Worm (Caenorhabditis elegans) whole organism, L4 larva: ENCODE results near the gene hpo-12.

Experiments used
- aly-2 ChIP-seq: sonication (generic microtip); optimal IDR thresholded peaks from 2 replicates; lab custom pipeline; 2018; ENCODE audit warnings: missing biosample characterization, missing genetic modification characterization
- egl-27 ChIP-seq: sonication (generic microtip); optimal IDR thresholded peaks from 3 replicates; lab custom pipeline; 2017; ENCODE audit warnings: missing biosample characterization, missing genetic modification reagents, missing genetic modification characterization
- nhr-25 ChIP-seq: sonication (generic microtip); optimal IDR thresholded peaks from 2 replicates; lab custom pipeline; 2017; ENCODE audit warnings: missing genetic modification characterization, mild to moderate bottlenecking, missing compliant biosample characterization, antibody characterized with exemption, moderate library complexity, borderline replicate concordance; ENCODE audit not compliant: insufficient read depth
- skn-1 ChIP-seq: fragments of 150-350 bp; optimal IDR thresholded peaks from 2 replicates; lab custom pipeline; 2014; ENCODE audit warnings: missing biosample characterization, missing genetic modification characterization
- snpc-4 ChIP-seq: fragments of 150-350 bp; optimal IDR thresholded peaks from 2 replicates; lab custom pipeline; 2014; ENCODE audit warnings: missing biosample characterization, missing genetic modification characterization
- unc-39 ChIP-seq: sonication (generic microtip); optimal IDR thresholded peaks from 2 replicates; lab custom pipeline; 2017; ENCODE audit warnings: missing biosample characterization, missing genetic modification characterization
- zag-1 ChIP-seq: fragments of 150-350 bp; optimal IDR thresholded peaks from 2 replicates; lab custom pipeline; 2014; ENCODE audit warnings: missing biosample characterization, missing genetic modification characterization
- zip-11 ChIP-seq: fragments of 200-800 bp; sonication (Bioruptor generic); IDR thresholded peaks from 2 replicates; pipeline ENCODE4 v1.3.6; 2022; ENCODE audit warnings: missing genetic modification characterization, missing compliant biosample characterization

DNA sequence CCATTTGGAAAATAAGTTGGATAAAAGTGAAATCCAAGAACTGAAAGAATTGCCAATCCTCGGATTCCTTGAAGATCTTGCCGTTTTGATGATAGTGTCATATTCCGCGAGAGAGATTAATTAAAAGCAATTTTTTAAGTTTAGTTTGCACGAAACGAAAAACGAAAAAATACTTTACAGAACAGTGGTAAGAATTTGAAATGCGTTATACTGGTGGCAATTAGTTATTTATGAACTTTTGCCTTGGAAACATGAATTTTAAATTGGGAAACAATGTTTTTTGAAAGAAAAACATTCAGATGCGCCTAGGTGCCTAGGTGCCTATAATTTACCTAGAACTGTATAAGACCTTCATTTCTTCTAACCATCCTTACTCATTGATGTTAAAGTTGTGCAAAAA lies 24.7 kb downstream of the hpo-12 start, which contains the start of gene oac-57:
- no peak for TF ChIP-seq unc-39 (tag; lab: Kevin White, UChicago)
- no peak for TF ChIP-seq egl-27 (tag; lab: Kevin White, UChicago)
- TF ChIP-seq skn-1 (tag; lab: Kevin White, UChicago): no peak
- TF ChIP-seq zag-1 (tag; lab: Kevin White, UChicago): no peak
- no peak for TF ChIP-seq zip-11 (GFP tag; lab: Robert Waterston, UW)
- TF ChIP-seq snpc-4 (tag; lab: Kevin White, UChicago): no peak
- TF ChIP-seq nhr-25 (tag; lab: Kevin White, UChicago): no peak
- TF ChIP-seq aly-2 (tag; lab: Kevin White, UChicago): no peak
